Worm (Caenorhabditis elegans): ENCODE results near the gene K10G9.2.
"Not testable (repeated sequence)": the region's sequence is repeated elsewhere in the genome, so short reads cannot be mapped to it uniquely, and the experiment has no call there.

DNA sequence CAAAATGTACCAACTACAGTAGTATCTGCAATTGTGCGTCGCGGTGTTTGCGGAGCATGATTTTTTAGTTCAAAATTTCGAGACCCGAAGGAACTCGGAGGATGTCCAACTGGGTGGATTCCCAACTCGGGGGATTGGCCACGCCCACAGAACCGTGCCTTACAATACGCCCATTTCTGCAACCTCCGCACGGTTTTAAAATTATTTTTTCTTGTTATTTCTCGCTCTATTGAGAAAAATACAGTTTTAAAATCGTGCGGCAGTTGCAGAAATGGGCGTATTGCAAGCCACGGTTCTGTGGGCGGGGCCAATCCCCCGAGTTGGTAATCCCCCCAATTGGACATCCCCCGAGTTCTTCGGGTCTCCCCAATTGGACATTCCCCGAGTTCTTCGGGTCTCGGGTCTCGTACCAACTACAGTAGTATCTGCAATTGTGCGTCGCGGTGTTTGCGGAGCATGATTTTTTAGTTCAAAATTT, 34.5 kb downstream of the K10G9.2 start:
- TF ChIP-seq cog-1 (tag; optimal IDR thresholded peaks at IDR 0.05); T22C8.4 (GFP tag; IDR thresholded peaks at IDR 0.05); ztf-29 (GFP tag; IDR thresholded peaks at IDR 0.05); ref-1 (GFP tag; conservative IDR thresholded peaks at IDR 0.05); tab-1 (GFP tag; IDR thresholded peaks at IDR 0.05); ztf-23 (GFP tag; IDR thresholded peaks at IDR 0.05); med-1 (GFP tag; optimal IDR thresholded peaks at IDR 0.05; ENCODE audit: insufficient read depth): not testable (repeated sequence)
- 0 out of 2 replicates have a peak, but pooled peaks have one; percentile 30 for TF ChIP-seq flt-1 (GFP tag; IDR thresholded peaks at IDR 0.05)
